Worm (Caenorhabditis elegans): Measurements from ENCODE around the gene K06H6.5.
A peak's percentile ranks its signal among the peaks of the same experiment; 100 is the strongest.

The K06H6.5 gene

ce11 chrV:576070-576469 is at the start of gene K06H6.5:
Gene K06H6.5 (plus strand): TSS chrV:576370.
- TF ChIP-seq sox-2 (GFP tag; IDR thresholded peaks at IDR 0.05) (no peak), pax-1 (tag; optimal IDR thresholded peaks at IDR 0.05) (no peak), ceh-22 (tag; optimal IDR thresholded peaks at IDR 0.05) (no peak), unc-86 (tag; optimal IDR thresholded peaks at IDR 0.05) (no peak), T23F11.4 (GFP tag; optimal IDR thresholded peaks at IDR 0.05) (no peak), hlh-8 (tag; optimal IDR thresholded peaks at IDR 0.05) (no peak), C08G9.2 (tag; optimal IDR thresholded peaks at IDR 0.05) (no peak), nhr-11 (tag; optimal IDR thresholded peaks at IDR 0.05) (no peak), ets-4 (tag; optimal IDR thresholded peaks at IDR 0.05) (no peak), pqm-1 (tag; optimal IDR thresholded peaks at IDR 0.05) (no peak), C38D4.7 (GFP tag; optimal IDR thresholded peaks at IDR 0.05) (no peak), lim-6 (tag; optimal IDR thresholded peaks at IDR 0.05) (no peak), hlh-15 (tag; optimal IDR thresholded peaks at IDR 0.05) (no peak), fkh-10 (GFP tag; optimal IDR thresholded peaks at IDR 0.05) (no peak), unc-42 (tag; optimal IDR thresholded peaks at IDR 0.05) (no peak), elt-4 (tag; optimal IDR thresholded peaks at IDR 0.05) (no peak)

- TF ChIP-seq fax-1 (tag; optimal IDR thresholded peaks at IDR 0.05), result no peak
- TF ChIP-seq fkh-6 (tag; optimal IDR thresholded peaks at IDR 0.05), result no peak
- TF ChIP-seq pat-9 (tag; optimal IDR thresholded peaks at IDR 0.05), result no peak
- no peak for TF ChIP-seq tbx-7 (tag; optimal IDR thresholded peaks at IDR 0.05)
- TF ChIP-seq dmd-4 (tag; optimal IDR thresholded peaks at IDR 0.05; ENCODE audit: borderline replicate concordance), result no peak
- TF ChIP-seq C08G9.2 (tag; optimal IDR thresholded peaks at IDR 0.05), result no peak
These were observed 48.6 kb upstream of the K06H6.5 start, which contains the start of gene srw-108 for ce11 chrV:527602-528001. Gene srw-108 (plus strand): TSS chrV:527902.

- TF ChIP-seq unc-55 (GFP tag; optimal IDR thresholded peaks at IDR 0.05) (peak; percentile 67), tbx-2 (tag; optimal IDR thresholded peaks at IDR 0.05) (peak; percentile 38), pax-1 (tag; optimal IDR thresholded peaks at IDR 0.05) (peak; percentile 21), ceh-9 (tag; optimal IDR thresholded peaks at IDR 0.05) (no peak), ceh-31 (tag; optimal IDR thresholded peaks at IDR 0.05) (peak; percentile 38), pha-2 (tag; optimal IDR thresholded peaks at IDR 0.05) (no peak), elt-2 (tag; optimal IDR thresholded peaks at IDR 0.05) (peak; percentile 72), ceh-24 (tag; optimal IDR thresholded peaks at IDR 0.05) (no peak), nfya-1 (tag; optimal IDR thresholded peaks at IDR 0.05) (peak; percentile 34)
These were observed 44.1 kb upstream of the K06H6.5 start, which contains the start of gene nhr-58 for ce11 chrV:532046-532445. Gene nhr-58 (plus strand): TSS chrV:532259.

ce11 chrV:534176-534575 is 42.0 kb upstream of the K06H6.5 start, which contains the start of gene nhr-132:
Gene nhr-132 (plus strand): TSS chrV:534446.
- peak; percentile 21 for TF ChIP-seq elt-2 (tag; optimal IDR thresholded peaks at IDR 0.05)
- no peak for TF ChIP-seq pqm-1 (tag; optimal IDR thresholded peaks at IDR 0.05)
- TF ChIP-seq ztf-16 (tag; optimal IDR thresholded peaks at IDR 0.05), result no peak
- peak; percentile 14 for TF ChIP-seq nfya-1 (tag; optimal IDR thresholded peaks at IDR 0.05)

ce11 chrV:536571-536970 is 39.6 kb upstream of the K06H6.5 start, which contains the start of gene C14C6.5:
Gene C14C6.5 (plus strand): TSS chrV:536628.
- TF ChIP-seq ceh-9 (tag; optimal IDR thresholded peaks at IDR 0.05) (no peak), lin-11 (tag; optimal IDR thresholded peaks at IDR 0.05) (no peak), sdc-2 (tag; optimal IDR thresholded peaks at IDR 0.05) (no peak), ceh-48 (tag; optimal IDR thresholded peaks at IDR 0.05) (no peak), ceh-2 (tag; optimal IDR thresholded peaks at IDR 0.05) (no peak)
